Worm (Caenorhabditis elegans) whole organism, young adult: ENCODE data around the gene Y15E3A.5.

Experiments used
- F37B4.10 ChIP-seq: fragments of 200-800 bp; sonication (Bioruptor generic); IDR thresholded peaks from 2 replicates; pipeline ENCODE4 v1.3.6; 2022; ENCODE audit warnings: missing genetic modification characterization, missing compliant biosample characterization
- F49E8.2 ChIP-seq: sonication (generic microtip); optimal IDR thresholded peaks from 3 replicates; lab custom pipeline; 2017; ENCODE audit warnings: missing genetic modification characterization, mild to moderate bottlenecking, missing compliant biosample characterization, antibody characterized with exemption, moderate library complexity; ENCODE audit not compliant: insufficient read depth
- F55B11.4 ChIP-seq: sonication (generic microtip); optimal IDR thresholded peaks from 2 replicates; lab custom pipeline; 2016; ENCODE audit warnings: missing compliant biosample characterization, missing genetic modification characterization, borderline replicate concordance; ENCODE audit not compliant: insufficient read depth
- Y56A3A.18 ChIP-seq: fragments of 200-800 bp; sonication (Bioruptor generic); IDR thresholded peaks from 2 replicates; pipeline ENCODE4 v1.3.6; 2022; ENCODE audit warnings: missing genetic modification reagents, missing genetic modification characterization, missing compliant biosample characterization
- pha-4 ChIP-seq: fragments of 150-350 bp; sonication (generic microtip); optimal IDR thresholded peaks from 2 replicates; lab custom pipeline; 2014; ENCODE audit warnings: missing biosample characterization, missing genetic modification reagents, missing genetic modification characterization
- rec-8 ChIP-seq, 2 experiments: sonication (generic microtip); optimal IDR thresholded peaks; 2 replicates each; lab custom pipeline; 2016; ENCODE audit warnings: mild to moderate bottlenecking in 2 of 2, missing genetic modification characterization in 2 of 2, missing genetic modification reagents in 2 of 2, missing genotype in 2 of 2, missing biosample characterization in 1 of 2, missing compliant biosample characterization in 1 of 2, moderate library complexity in 1 of 2
- unc-62 ChIP-seq: fragments of 150-350 bp; optimal IDR thresholded peaks from 2 replicates; lab custom pipeline; 2014; ENCODE audit warnings: missing biosample characterization, missing genetic modification reagents, missing genetic modification characterization
- xnd-1 ChIP-seq: sonication (generic microtip); optimal IDR thresholded peaks from 2 replicates; lab custom pipeline; 2016; ENCODE audit warnings: missing genotype, missing genetic modification reagents, missing genetic modification characterization, missing compliant biosample characterization

ce11 chrX:15347680-15348079, 7.3 kb downstream of the Y15E3A.5 start:
- TF ChIP-seq xnd-1 (tag; lab: Kevin White, UChicago) (no peak), Y56A3A.18 (GFP tag; lab: Robert Waterston, UW) (no peak), F37B4.10 (GFP tag; lab: Robert Waterston, UW) (no peak), unc-62 (no peak), F55B11.4 (tag; lab: Kevin White, UChicago) (no peak), pha-4 (no peak), rec-8 (tag; optimal IDR thresholded peaks at IDR 0.05; lab: Kevin White, UChicago) (no peak), F49E8.2 (tag; lab: Kevin White, UChicago) (no peak)
